Fruit fly (Drosophila melanogaster) whole organism, embryonic: ENCODE data around the gene CG6415.

Source experiments
- ATbp ChIP-seq: fragments of 200-800 bp; sonication (Bioruptor generic); optimal IDR thresholded peaks from 2 replicates; lab custom pipeline; 2017; ENCODE audit warnings: missing biosample characterization, mild to moderate bottlenecking, missing genetic modification characterization, missing genetic modification reagents
- Abd-B ChIP-seq: fragments of 200-800 bp; sonication (Bioruptor generic); optimal IDR thresholded peaks from 2 replicates; lab custom pipeline; 2018; ENCODE audit warnings: missing biosample characterization, mild to moderate bottlenecking, missing genetic modification characterization, moderate library complexity
- CG10321 ChIP-seq: fragments of 200-800 bp; sonication (Bioruptor generic); IDR thresholded peaks from 2 replicates; pipeline ENCODE4 v1.3.6; 2022; ENCODE audit warnings: missing biosample characterization, missing genetic modification characterization
- CG10959 ChIP-seq: fragments of 200-800 bp; sonication (Bioruptor generic); IDR thresholded peaks from 2 replicates; pipeline ENCODE4 v1.3.6; 2022; ENCODE audit warnings: missing biosample characterization, missing genetic modification characterization
- CG11085 ChIP-seq: fragments of 200-800 bp; sonication (Bioruptor generic); IDR thresholded peaks from 2 replicates; pipeline ENCODE4 v1.3.6; 2022; ENCODE audit warnings: missing biosample characterization, missing genetic modification characterization
- CG11247 ChIP-seq: fragments of 200-800 bp; sonication (Bioruptor generic); IDR thresholded peaks from 2 replicates; pipeline ENCODE4 v1.3.6; 2022; ENCODE audit warnings: missing biosample characterization, missing genetic modification characterization
- CG12219 ChIP-seq: fragments of 200-800 bp; sonication (Bioruptor generic); optimal IDR thresholded peaks from 3 replicates; lab custom pipeline; 2018; ENCODE audit warnings: missing biosample characterization, mild to moderate bottlenecking, missing genetic modification characterization
- CG12659 ChIP-seq: fragments of 200-800 bp; sonication (Bioruptor generic); optimal IDR thresholded peaks from 3 replicates; lab custom pipeline; 2017; ENCODE audit warnings: mild to moderate bottlenecking, missing biosample characterization, missing genetic modification reagents, missing genetic modification characterization
- CG13287 ChIP-seq: fragments of 200-800 bp; sonication (Bioruptor generic); IDR thresholded peaks from 2 replicates; pipeline ENCODE4 v1.3.6; 2022; ENCODE audit warnings: missing biosample characterization, missing genetic modification characterization; ENCODE audit not compliant: partially characterized antibody
- CG13296 ChIP-seq: fragments of 200-800 bp; sonication (Bioruptor generic); optimal IDR thresholded peaks from 3 replicates; lab custom pipeline; 2018; ENCODE audit warnings: missing biosample characterization, mild to moderate bottlenecking, missing genetic modification characterization
- CG14050 ChIP-seq: fragments of 200-800 bp; sonication (Bioruptor generic); IDR thresholded peaks from 3 replicates; pipeline ENCODE4 v1.3.6; 2022; ENCODE audit warnings: missing biosample characterization, missing genetic modification characterization
- CG14860 ChIP-seq: fragments of 200-800 bp; sonication (Bioruptor generic); IDR thresholded peaks from 3 replicates; pipeline ENCODE4 v1.3.6; 2022; ENCODE audit warnings: missing biosample characterization, missing genetic modification characterization; ENCODE audit not compliant: partially characterized antibody
- CG15073 ChIP-seq: fragments of 200-800 bp; sonication (Bioruptor generic); optimal IDR thresholded peaks from 2 replicates; lab custom pipeline; 2016; ENCODE audit warnings: missing biosample characterization, missing genetic modification characterization
- CG16779 ChIP-seq: fragments of 200-800 bp; sonication (Bioruptor generic); IDR thresholded peaks from 2 replicates; pipeline ENCODE4 v1.3.6; 2022; ENCODE audit warnings: missing biosample characterization, missing genetic modification characterization
- CG16813 ChIP-seq: fragments of 200-800 bp; sonication (Bioruptor generic); IDR thresholded peaks from 3 replicates; pipeline ENCODE4 v1.3.6; 2022; ENCODE audit warnings: missing biosample characterization, missing genetic modification characterization; ENCODE audit not compliant: partially characterized antibody
- CG17829 ChIP-seq: fragments of 200-800 bp; optimal IDR thresholded peaks from 2 replicates; lab custom pipeline; 2019; ENCODE audit warnings: missing biosample characterization, mild to moderate bottlenecking, missing genetic modification characterization, moderate library complexity
- CG2678 ChIP-seq: fragments of 200-800 bp; sonication (Bioruptor generic); optimal IDR thresholded peaks from 3 replicates; lab custom pipeline; 2019; ENCODE audit warnings: missing biosample characterization, mild to moderate bottlenecking, missing genetic modification characterization, moderate library complexity
- CG31224 ChIP-seq: fragments of 200-800 bp; sonication (Bioruptor generic); IDR thresholded peaks from 2 replicates; pipeline ENCODE4 v1.3.6; 2022; ENCODE audit warnings: missing biosample characterization, missing genetic modification characterization
- CG34422 ChIP-seq: fragments of 200-800 bp; sonication (Bioruptor generic); IDR thresholded peaks from 3 replicates; pipeline ENCODE4 v1.3.6; 2022; ENCODE audit warnings: missing biosample characterization, missing genetic modification characterization
- CG4730 ChIP-seq: fragments of 200-800 bp; sonication (Bioruptor generic); IDR thresholded peaks from 2 replicates; pipeline ENCODE4 v1.3.6; 2022; ENCODE audit warnings: missing biosample characterization, missing genetic modification characterization
- CG7372 ChIP-seq: fragments of 200-800 bp; sonication (Bioruptor generic); IDR thresholded peaks from 2 replicates; pipeline ENCODE4 v1.3.6; 2022; ENCODE audit warnings: missing biosample characterization, missing genetic modification characterization
- CG7556 ChIP-seq: fragments of 200-800 bp; sonication (Bioruptor generic); optimal IDR thresholded peaks from 2 replicates; lab custom pipeline; 2017; ENCODE audit warnings: missing biosample characterization, mild to moderate bottlenecking, missing genetic modification characterization
- CG8359 ChIP-seq: fragments of 200-800 bp; sonication (Bioruptor generic); optimal IDR thresholded peaks from 2 replicates; lab custom pipeline; 2017; ENCODE audit warnings: missing biosample characterization, mild to moderate bottlenecking, missing genetic modification characterization, borderline replicate concordance
- CG9932 ChIP-seq: fragments of 200-800 bp; sonication (Bioruptor generic); IDR thresholded peaks from 2 replicates; pipeline ENCODE4 v1.3.6; 2022; ENCODE audit warnings: missing biosample characterization, missing genetic modification characterization
- CkIIα-i1 ChIP-seq: fragments of 200-800 bp; sonication (Bioruptor generic); IDR thresholded peaks from 2 replicates; pipeline ENCODE4 v1.3.6; 2022; ENCODE audit warnings: missing biosample characterization, missing genetic modification characterization
- Dip3 ChIP-seq: fragments of 200-800 bp; sonication (Bioruptor generic); optimal IDR thresholded peaks from 3 replicates; lab custom pipeline; 2016; ENCODE audit warnings: missing biosample characterization, missing genetic modification characterization
- Eip74EF ChIP-seq, 2 experiments: fragments of 200-800 bp in 1 of 2; fragments of >200 bp in 1 of 2; sonication (Bioruptor generic) in 1 of 2; optimal IDR thresholded peaks; 2 replicates each; lab custom pipeline; 2017 to 2019; ENCODE audit warnings: missing biosample characterization in 2 of 2, missing genetic modification characterization in 2 of 2, mild to moderate bottlenecking in 1 of 2, moderate library complexity in 1 of 2
- Gsc ChIP-seq: fragments of 200-800 bp; sonication (Bioruptor generic); IDR thresholded peaks from 2 replicates; pipeline ENCODE4 v1.3.6; 2022; ENCODE audit warnings: missing biosample characterization, missing genetic modification characterization
- HLH3B ChIP-seq: fragments of 200-800 bp; sonication (Bioruptor generic); IDR thresholded peaks from 2 replicates; pipeline ENCODE4 v1.3.6; 2022; ENCODE audit warnings: missing biosample characterization, missing genetic modification characterization
- Lim3 ChIP-seq: fragments of 200-800 bp; sonication (Bioruptor generic); IDR thresholded peaks from 2 replicates; pipeline ENCODE4 v1.3.6; 2022; ENCODE audit warnings: missing biosample characterization, missing genetic modification characterization
- Meics ChIP-seq: fragments of 200-800 bp; sonication (Bioruptor generic); optimal IDR thresholded peaks from 2 replicates; lab custom pipeline; 2017; ENCODE audit warnings: missing biosample characterization, mild to moderate bottlenecking, missing genetic modification characterization
- Mrtf ChIP-seq: fragments of 200-800 bp; sonication (Bioruptor generic); IDR thresholded peaks from 3 replicates; pipeline ENCODE4 v1.3.6; 2022; ENCODE audit warnings: missing biosample characterization, missing genetic modification characterization
- Neu2 ChIP-seq: fragments of 200-800 bp; sonication (Bioruptor generic); optimal IDR thresholded peaks from 3 replicates; lab custom pipeline; 2016; ENCODE audit warnings: missing biosample characterization, missing genetic modification characterization, borderline replicate concordance
- Oli ChIP-seq: fragments of 200-800 bp; sonication (Bioruptor generic); optimal IDR thresholded peaks from 2 replicates; lab custom pipeline; 2018; ENCODE audit warnings: missing biosample characterization, mild to moderate bottlenecking, missing genetic modification characterization, moderate library complexity
- Pdp1 ChIP-seq, 2 experiments: fragments of 200-800 bp; sonication (Bioruptor generic); optimal IDR thresholded peaks; 3 replicates each; lab custom pipeline; 2016; ENCODE audit warnings: missing biosample characterization in 2 of 2, missing genetic modification characterization in 2 of 2, mild to moderate bottlenecking in 1 of 2, moderate library complexity in 1 of 2
- Ptx1 ChIP-seq: fragments of 200-800 bp; sonication (Bioruptor generic); IDR thresholded peaks from 2 replicates; pipeline ENCODE4 v1.3.6; 2022; ENCODE audit warnings: missing biosample characterization, missing genetic modification characterization
- ab ChIP-seq: fragments of 200-800 bp; sonication (Bioruptor generic); optimal IDR thresholded peaks from 2 replicates; lab custom pipeline; 2016; ENCODE audit warnings: missing biosample characterization, missing genetic modification characterization
- cad ChIP-seq: fragments of >200 bp; optimal IDR thresholded peaks from 2 replicates; lab custom pipeline; 2017; ENCODE audit warnings: missing biosample characterization, missing genetic modification characterization
- cato ChIP-seq: fragments of 200-800 bp; sonication (Bioruptor generic); optimal IDR thresholded peaks from 2 replicates; lab custom pipeline; 2016; ENCODE audit warnings: missing biosample characterization, missing genetic modification characterization, borderline replicate concordance
- exex ChIP-seq: fragments of 200-800 bp; sonication (Bioruptor generic); optimal IDR thresholded peaks from 4 replicates; lab custom pipeline; 2018; ENCODE audit warnings: missing biosample characterization, mild to moderate bottlenecking, missing genetic modification characterization, moderate library complexity
- hb ChIP-seq: fragments of 200-800 bp; sonication (Bioruptor generic); IDR thresholded peaks from 3 replicates; pipeline ENCODE4 v1.3.6; 2022; ENCODE audit warnings: missing biosample characterization, missing genetic modification characterization; ENCODE audit not compliant: partially characterized antibody
- her ChIP-seq: fragments of 200-800 bp; sonication (Bioruptor generic); optimal IDR thresholded peaks from 2 replicates; lab custom pipeline; 2016; ENCODE audit warnings: missing biosample characterization, missing genetic modification characterization
- lov ChIP-seq, 2 experiments: fragments of 200-800 bp in 1 of 2; fragments of >200 bp in 1 of 2; sonication (Bioruptor generic) in 1 of 2; IDR thresholded peaks in 1 of 2; optimal IDR thresholded peaks in 1 of 2; 2 replicates in 1 of 2; 3 replicates in 1 of 2; pipeline versions ENCODE4 v1.3.6 to Lab custom; 2017 to 2022; ENCODE audit warnings: missing biosample characterization in 1 of 2, missing genetic modification characterization in 1 of 2
- sima ChIP-seq: fragments of 200-800 bp; sonication (Bioruptor generic); optimal IDR thresholded peaks from 2 replicates; lab custom pipeline; 2016; ENCODE audit warnings: missing biosample characterization, missing genetic modification characterization
- sna ChIP-seq: fragments of 200-800 bp; sonication (Bioruptor generic); IDR thresholded peaks from 2 replicates; pipeline ENCODE4 v1.3.6; 2022; ENCODE audit warnings: missing biosample characterization, missing genetic modification characterization; ENCODE audit not compliant: partially characterized antibody
- sqz ChIP-seq: fragments of 200-800 bp; sonication (Bioruptor generic); optimal IDR thresholded peaks from 3 replicates; lab custom pipeline; 2018; ENCODE audit warnings: missing biosample characterization, mild to moderate bottlenecking, missing genetic modification characterization
- sr ChIP-seq: fragments of 200-800 bp; sonication (Bioruptor generic); IDR thresholded peaks from 3 replicates; pipeline ENCODE4 v1.3.6; 2022; ENCODE audit warnings: missing biosample characterization, missing genetic modification characterization
- z ChIP-seq: fragments of 200-800 bp; sonication (Bioruptor generic); IDR thresholded peaks from 3 replicates; pipeline ENCODE4 v1.3.6; 2022; ENCODE audit warnings: missing biosample characterization, missing genetic modification characterization
- zen ChIP-seq: fragments of 200-800 bp; sonication (Bioruptor generic); optimal IDR thresholded peaks from 3 replicates; lab custom pipeline; 2018; ENCODE audit warnings: missing biosample characterization, mild to moderate bottlenecking, missing genetic modification characterization, moderate library complexity

The CG6415 gene

DNA sequence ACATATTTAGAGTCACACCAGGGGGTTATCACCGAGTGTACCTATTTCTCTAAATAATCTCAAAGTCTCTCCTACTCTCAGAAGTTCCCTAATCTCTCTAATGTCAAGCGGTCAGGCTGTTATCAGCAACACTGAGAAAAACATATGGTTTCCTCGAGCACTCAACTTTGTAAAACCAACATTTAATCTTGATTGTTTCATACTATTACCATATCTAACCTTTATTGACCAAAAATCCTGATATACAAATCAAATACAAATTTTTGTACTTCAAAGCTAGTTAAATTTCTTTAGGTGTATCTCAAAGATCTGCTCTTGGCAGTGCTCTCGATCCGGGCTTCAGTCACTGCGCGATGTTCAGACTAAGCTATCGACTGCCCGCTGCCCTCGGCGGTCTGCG is at the start of gene CG6415 (continued):
- TF ChIP-seq Neu2 (GFP tag; lab: Kevin White, UChicago) (peak; percentile 5), CG14860 (GFP tag; lab: Robert Waterston, UW) (no peak), z (no peak), CG16813 (GFP tag; lab: Robert Waterston, UW) (no peak), sna (no peak), CG10959 (GFP tag; lab: Robert Waterston, UW) (peak; percentile 38; the same call in 1 of the 2 replicates), CG4730 (GFP tag; lab: Robert Waterston, UW) (peak; percentile 54), Ptx1 (GFP tag; lab: Robert Waterston, UW) (peak; percentile 71), ATbp (GFP tag; lab: Kevin White, UChicago) (peak; percentile 71), CG15073 (no peak), CG34422 (GFP tag; lab: Robert Waterston, UW) (peak; percentile 61; the same call in 1 of the 3 replicates), cad (GFP tag; lab: Kevin White, UChicago) (no peak), CG14050 (GFP tag; lab: Robert Waterston, UW) (peak; percentile 32; the same call in 1 of the 3 replicates), Gsc (GFP tag; lab: Robert Waterston, UW) (0 out of 2 replicates have a peak, but pooled peaks have one; percentile 39), CG13296 (GFP tag; lab: Kevin White, UChicago) (peak; percentile 50), Mrtf (GFP tag; lab: Robert Waterston, UW) (peak; percentile 57; the same call in 2 of the 3 replicates), CG11247 (peak; percentile 70), CG2678 (peak; percentile 87), Abd-B (GFP tag; lab: Kevin White, UChicago) (peak; percentile 48), cato (GFP tag; lab: Kevin White, UChicago) (peak; percentile 4), CG9932 (peak; percentile 36; the same call in 1 of the 2 replicates), CG12659 (GFP tag; lab: Kevin White, UChicago) (peak; percentile 61), CG7556 (GFP tag; lab: Kevin White, UChicago) (peak; percentile 70), CkIIα-i1 (GFP tag; lab: Robert Waterston, UW) (no peak), ab (GFP tag; lab: Kevin White, UChicago) (no peak), her (GFP tag; lab: Kevin White, UChicago) (peak; percentile 76), exex (no peak), CG12219 (GFP tag; lab: Kevin White, UChicago) (peak; percentile 64), zen (peak; percentile 81), CG31224 (GFP tag; lab: Robert Waterston, UW) (peak; percentile 45; the same call in 1 of the 2 replicates), Dip3 (GFP tag; lab: Kevin White, UChicago) (peak; percentile 63), CG17829 (tag; lab: Kevin White, UChicago) (peak; percentile 80), CG7372 (GFP tag; lab: Robert Waterston, UW) (peak; percentile 62), HLH3B (GFP tag; lab: Robert Waterston, UW) (peak; percentile 70; the same call in 1 of the 2 replicates), CG11085 (peak; percentile 72), Eip74EF (GFP tag; optimal IDR thresholded peaks at IDR 0.05; lab: Kevin White, UChicago) (no peak), sr (GFP tag; lab: Robert Waterston, UW) (no peak), CG8359 (GFP tag; lab: Kevin White, UChicago) (peak; percentile 43), Oli (tag; lab: Kevin White, UChicago) (peak; percentile 78), Lim3 (GFP tag; lab: Robert Waterston, UW) (no peak), hb (GFP tag; lab: Robert Waterston, UW) (no peak), lov (optimal IDR thresholded peaks at IDR 0.05; lab: Kevin White, UChicago) (no peak), lov (GFP tag; IDR thresholded peaks at IDR 0.05; lab: Robert Waterston, UW) (no peak), CG10321 (0 out of 2 replicates have a peak, but pooled peaks have one; percentile 17), CG13287 (GFP tag; lab: Robert Waterston, UW) (no peak), CG16779 (GFP tag; lab: Robert Waterston, UW) (0 out of 2 replicates have a peak, but pooled peaks have one; percentile 39), Pdp1 (GFP tag; optimal IDR thresholded peaks at IDR 0.05; lab: Kevin White, UChicago) (peak; percentile 38 to 77), Meics (GFP tag; lab: Kevin White, UChicago) (peak; percentile 77), sima (GFP tag; lab: Kevin White, UChicago) (peak; percentile 11), sqz (GFP tag; lab: Kevin White, UChicago) (peak; percentile 33)
